Worm (Caenorhabditis elegans) whole organism, young adult: Measurements from ENCODE around the gene hpo-18.
"Not testable (repeated sequence)": the region's sequence is repeated elsewhere in the genome, so short reads cannot be mapped to it uniquely, and the experiment has no call there.

Experiments
- F52B5.7 ChIP-seq: sonication (generic microtip); optimal IDR thresholded peaks from 2 replicates; lab custom pipeline; 2016; ENCODE audit warnings: mild to moderate bottlenecking, missing genetic modification characterization, missing compliant biosample characterization
- ccch-3 ChIP-seq: fragments of 200-800 bp; sonication (Bioruptor generic); optimal IDR thresholded peaks from 2 replicates; lab custom pipeline; 2018; ENCODE audit warnings: mild to moderate bottlenecking, missing genetic modification characterization, missing compliant biosample characterization
- hmg-1.2 ChIP-seq: fragments of 200-800 bp; sonication (Bioruptor generic); IDR thresholded peaks from 2 replicates; pipeline ENCODE4 v1.3.6; 2022; ENCODE audit warnings: missing genetic modification reagents, missing genetic modification characterization, missing compliant biosample characterization
- mel-28 ChIP-seq: sonication (generic microtip); optimal IDR thresholded peaks from 2 replicates; lab custom pipeline; 2016; ENCODE audit warnings: borderline replicate concordance, mild to moderate bottlenecking, missing genetic modification characterization, missing compliant biosample characterization
- unc-62 ChIP-seq: fragments of 150-350 bp; optimal IDR thresholded peaks from 2 replicates; lab custom pipeline; 2014; ENCODE audit warnings: missing biosample characterization, missing genetic modification reagents, missing genetic modification characterization
- zim-3 ChIP-seq: sonication (generic microtip); optimal IDR thresholded peaks from 2 replicates; lab custom pipeline; 2017; ENCODE audit warnings: mild to moderate bottlenecking, missing genetic modification characterization, moderate library complexity, missing compliant biosample characterization
- ztf-25 ChIP-seq: fragments of 200-800 bp; sonication (Bioruptor generic); IDR thresholded peaks from 2 replicates; pipeline ENCODE4 v1.3.6; 2022; ENCODE audit warnings: missing genetic modification reagents, missing genetic modification characterization, missing compliant biosample characterization

DNA sequence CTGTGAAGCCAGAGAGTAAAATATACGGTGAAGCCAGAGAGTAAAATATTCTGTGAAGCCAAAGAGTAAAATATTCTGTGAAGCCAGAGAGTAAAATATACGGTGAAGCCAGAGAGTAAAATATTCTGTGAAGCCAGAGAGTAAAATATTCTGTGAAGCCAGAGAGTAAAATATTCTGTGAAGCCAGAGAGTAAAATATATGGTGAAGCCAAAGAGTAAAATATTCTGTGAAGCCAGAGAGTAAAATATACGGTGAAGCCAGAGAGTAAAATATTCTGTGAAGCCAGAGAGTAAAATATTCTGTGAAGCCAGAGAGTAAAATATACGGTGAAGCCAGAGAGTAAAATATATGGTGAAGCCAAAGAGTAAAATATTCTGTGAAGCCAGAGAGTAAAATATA, 12.0 kb downstream of the hpo-18 start:
- not testable (repeated sequence) for TF ChIP-seq hmg-1.2 (GFP tag; lab: Robert Waterston, UW); ztf-25; mel-28 (tag; lab: Kevin White, UChicago); zim-3 (tag; lab: Kevin White, UChicago); F52B5.7 (tag; lab: Kevin White, UChicago); ccch-3 (GFP tag; lab: Kevin White, UChicago); unc-62 (GFP tag; lab: Kevin White, UChicago)
